Worm (Caenorhabditis elegans) whole organism, L4 larva: Measurements from ENCODE around the gene D1046.16.

Experiments
- F10B5.3 ChIP-seq: sonication (generic microtip); optimal IDR thresholded peaks from 2 replicates; lab custom pipeline; 2016; ENCODE audit warnings: mild to moderate bottlenecking, missing genetic modification characterization, missing compliant biosample characterization
- T26A8.4 ChIP-seq: fragments of 200-800 bp; sonication (Bioruptor generic); IDR thresholded peaks from 2 replicates; pipeline ENCODE4 v1.3.6; 2022; ENCODE audit warnings: missing genetic modification characterization, missing compliant biosample characterization
- Y48G9A.11 ChIP-seq: fragments of 200-800 bp; sonication (Bioruptor generic); IDR thresholded peaks from 2 replicates; pipeline ENCODE4 v1.3.6; 2022; ENCODE audit warnings: missing genetic modification reagents, missing genetic modification characterization, missing compliant biosample characterization
- Y75B8A.6 ChIP-seq: fragments of 200-800 bp; sonication (Bioruptor generic); IDR thresholded peaks from 2 replicates; pipeline ENCODE4 v1.3.6; 2022; ENCODE audit warnings: missing genetic modification reagents, missing genetic modification characterization, missing compliant biosample characterization
- ZK337.2 ChIP-seq: fragments of 200-800 bp; sonication (Bioruptor generic); IDR thresholded peaks from 2 replicates; pipeline ENCODE4 v1.3.6; 2022; ENCODE audit warnings: missing genetic modification reagents, missing genetic modification characterization, missing compliant biosample characterization
- aha-1 ChIP-seq: fragments of 150-350 bp; peaks from one replicate; lab custom pipeline; 2014; ENCODE audit warnings: missing biosample characterization, missing genetic modification characterization
- aly-2 ChIP-seq: sonication (generic microtip); optimal IDR thresholded peaks from 2 replicates; lab custom pipeline; 2018; ENCODE audit warnings: missing biosample characterization, missing genetic modification characterization
- arid-1 ChIP-seq: fragments of 200-800 bp; sonication (Bioruptor generic); conservative IDR thresholded peaks from 2 replicates; pipeline ENCODE4 v1.3.6; 2022; ENCODE audit warnings: missing genetic modification reagents, missing genetic modification characterization, missing compliant biosample characterization
- ceh-20 ChIP-seq: fragments of 200-800 bp; sonication (Bioruptor generic); IDR thresholded peaks from 2 replicates; pipeline ENCODE4 v1.3.6; 2022; ENCODE audit warnings: missing genetic modification reagents, missing genetic modification characterization, missing compliant biosample characterization
- ceh-44 ChIP-seq: fragments of 200-800 bp; sonication (Bioruptor generic); IDR thresholded peaks from 2 replicates; pipeline ENCODE4 v1.3.6; 2022; ENCODE audit warnings: missing genetic modification reagents, missing genetic modification characterization, missing compliant biosample characterization
- ces-1 ChIP-seq: fragments of 150-350 bp; sonication (generic microtip); optimal IDR thresholded peaks from 4 replicates; lab custom pipeline; 2014; ENCODE audit warnings: missing biosample characterization, missing genetic modification reagents, missing genetic modification characterization
- daf-12 ChIP-seq: fragments of 150-350 bp; optimal IDR thresholded peaks from 2 replicates; lab custom pipeline; 2014; ENCODE audit warnings: missing biosample characterization, missing genetic modification reagents, missing genetic modification characterization
- daf-16 ChIP-seq, 3 experiments: sonication (generic microtip); optimal IDR thresholded peaks; 2 replicates each; lab custom pipeline; 2016 to 2017; ENCODE audit warnings: missing genetic modification characterization in 3 of 3, missing genetic modification reagents in 3 of 3, mild to moderate bottlenecking in 2 of 3, missing compliant biosample characterization in 2 of 3, missing biosample characterization in 1 of 3, moderate library complexity in 1 of 3
- dmd-6 ChIP-seq: fragments of 200-800 bp; sonication (Bioruptor generic); IDR thresholded peaks from 2 replicates; pipeline ENCODE4 v1.3.6; 2022; ENCODE audit warnings: missing genetic modification reagents, missing genetic modification characterization, missing compliant biosample characterization
- dmd-8 ChIP-seq: fragments of 200-800 bp; sonication (Bioruptor generic); IDR thresholded peaks from 2 replicates; pipeline ENCODE4 v1.3.6; 2022; ENCODE audit warnings: missing genetic modification characterization, missing compliant biosample characterization
- dmd-9 ChIP-seq: fragments of 200-800 bp; sonication (Bioruptor generic); IDR thresholded peaks from 2 replicates; pipeline ENCODE4 v1.3.6; 2022; ENCODE audit warnings: missing genetic modification reagents, missing genetic modification characterization, missing compliant biosample characterization
- dve-1 ChIP-seq: sonication (generic microtip); optimal IDR thresholded peaks from 2 replicates; lab custom pipeline; 2017; ENCODE audit warnings: antibody characterized with exemption, mild to moderate bottlenecking, missing genetic modification characterization, missing compliant biosample characterization; ENCODE audit not compliant: insufficient read depth
- gei-8 ChIP-seq: fragments of 200-800 bp; sonication (Bioruptor generic); optimal IDR thresholded peaks from 2 replicates; lab custom pipeline; 2018; ENCODE audit warnings: mild to moderate bottlenecking, missing genetic modification characterization, missing compliant biosample characterization
- hmg-1.1 ChIP-seq: fragments of 200-800 bp; sonication (Bioruptor generic); IDR thresholded peaks from 2 replicates; pipeline ENCODE4 v1.3.6; 2022; ENCODE audit warnings: missing genetic modification reagents, missing genetic modification characterization, missing compliant biosample characterization
- jun-1 ChIP-seq: fragments of 150-350 bp; optimal IDR thresholded peaks from 2 replicates; lab custom pipeline; 2014; ENCODE audit warnings: missing biosample characterization, missing genetic modification reagents, missing genetic modification characterization
- lin-1 ChIP-seq: fragments of 200-800 bp; sonication (Bioruptor generic); IDR thresholded peaks from 2 replicates; pipeline ENCODE4 v1.3.6; 2022; ENCODE audit warnings: missing genetic modification reagents, missing genetic modification characterization, missing compliant biosample characterization
- lin-39 ChIP-seq: fragments of 150-350 bp; optimal IDR thresholded peaks from 2 replicates; lab custom pipeline; 2014; ENCODE audit warnings: missing biosample characterization, missing genetic modification reagents, missing genetic modification characterization
- mdt-29 ChIP-seq: fragments of 200-800 bp; sonication (Bioruptor generic); IDR thresholded peaks from 2 replicates; pipeline ENCODE4 v1.3.6; 2022; ENCODE audit warnings: missing genetic modification reagents, missing genetic modification characterization, missing compliant biosample characterization
- mxl-2 ChIP-seq: fragments of 200-800 bp; sonication (Bioruptor generic); conservative IDR thresholded peaks from 2 replicates; pipeline ENCODE4 v1.3.6; 2022; ENCODE audit warnings: missing genetic modification reagents, missing genetic modification characterization, missing compliant biosample characterization
- nhr-102 ChIP-seq: sonication (generic microtip); optimal IDR thresholded peaks from 2 replicates; lab custom pipeline; 2016; ENCODE audit warnings: mild to moderate bottlenecking, missing genetic modification characterization, moderate library complexity, missing compliant biosample characterization
- nhr-237 ChIP-seq: sonication (generic microtip); optimal IDR thresholded peaks from 2 replicates; lab custom pipeline; 2017; ENCODE audit warnings: missing biosample characterization, missing genetic modification characterization
- nhr-42 ChIP-seq: fragments of 200-800 bp; sonication (Bioruptor generic); IDR thresholded peaks from 2 replicates; pipeline ENCODE4 v1.3.6; 2022; ENCODE audit warnings: missing genetic modification characterization, missing compliant biosample characterization
- nhr-77 ChIP-seq: fragments of 150-350 bp; optimal IDR thresholded peaks from 2 replicates; lab custom pipeline; 2014; ENCODE audit warnings: missing biosample characterization, missing genetic modification characterization
- php-3 ChIP-seq: fragments of 200-800 bp; sonication (Bioruptor generic); IDR thresholded peaks from 2 replicates; pipeline ENCODE4 v1.3.6; 2022; ENCODE audit warnings: missing genetic modification reagents, missing genetic modification characterization, missing compliant biosample characterization
- pqm-1 ChIP-seq: sonication (generic microtip); optimal IDR thresholded peaks from 2 replicates; lab custom pipeline; 2017; ENCODE audit warnings: missing biosample characterization, missing genetic modification characterization
- rbr-2 ChIP-seq: sonication (generic microtip); optimal IDR thresholded peaks from 2 replicates; lab custom pipeline; 2016; ENCODE audit warnings: missing genotype, missing genetic modification characterization, missing compliant biosample characterization
- set-16 ChIP-seq: fragments of 200-800 bp; sonication (Bioruptor generic); IDR thresholded peaks from 2 replicates; pipeline ENCODE4 v1.3.6; 2022; ENCODE audit warnings: missing genetic modification reagents, missing genetic modification characterization, missing compliant biosample characterization
- tra-1 ChIP-seq: fragments of 200-800 bp; sonication (Bioruptor generic); IDR thresholded peaks from 2 replicates; pipeline ENCODE4 v1.3.6; 2022; ENCODE audit warnings: missing genetic modification reagents, missing genetic modification characterization, missing compliant biosample characterization
- unc-130 ChIP-seq: sonication (generic microtip); optimal IDR thresholded peaks from 2 replicates; lab custom pipeline; 2016; ENCODE audit warnings: missing genetic modification reagents, missing genetic modification characterization, missing compliant biosample characterization
- unc-39 ChIP-seq: sonication (generic microtip); optimal IDR thresholded peaks from 2 replicates; lab custom pipeline; 2017; ENCODE audit warnings: missing biosample characterization, missing genetic modification characterization
- unc-62 ChIP-seq, 3 experiments: fragments of 150-350 bp in 1 of 3; sonication (generic microtip); optimal IDR thresholded peaks in 2 of 3; peaks in 1 of 3; 1 replicate in 1 of 3; 2 replicates in 2 of 3; lab custom pipeline; 2014 to 2017; ENCODE audit warnings: missing biosample characterization in 3 of 3, missing genetic modification characterization in 3 of 3, missing genetic modification reagents in 3 of 3, missing genotype in 1 of 3
- vab-7 ChIP-seq: fragments of 200-800 bp; sonication (Bioruptor generic); IDR thresholded peaks from 2 replicates; pipeline ENCODE4 v1.3.6; 2022; ENCODE audit warnings: missing genetic modification reagents, missing genetic modification characterization, missing compliant biosample characterization
- ztf-11 ChIP-seq: fragments of 150-350 bp; optimal IDR thresholded peaks from 2 replicates; lab custom pipeline; 2014; ENCODE audit warnings: missing biosample characterization, missing genetic modification characterization

The D1046.16 gene

DNA sequence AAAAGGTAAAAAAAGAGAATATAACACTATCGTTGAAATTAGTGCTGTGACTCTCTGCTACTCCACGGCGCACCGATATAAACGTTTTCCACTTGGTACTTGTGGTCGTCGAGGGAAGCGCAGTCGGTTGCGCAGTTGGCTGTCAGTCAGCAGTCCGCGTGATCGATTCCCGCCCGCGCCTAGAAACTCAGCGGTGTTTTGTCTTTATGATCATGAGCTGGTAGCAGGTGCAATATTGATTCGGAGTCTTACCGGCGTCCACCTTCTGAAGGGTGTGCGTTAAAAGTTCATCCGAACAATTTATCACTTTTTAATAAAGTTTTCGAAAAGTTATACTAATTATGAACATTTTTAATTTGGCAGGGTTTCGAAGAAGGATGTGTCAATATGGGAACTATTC lies 5.1 kb downstream of the D1046.16 start (continued):
- TF ChIP-seq mdt-29 (0 out of 2 replicates have a peak, but pooled peaks have one; percentile 41), arid-1 (peak; percentile 92), dmd-8 (GFP tag; lab: Robert Waterston, UW) (peak; percentile 98), ztf-11 (tag; lab: Kevin White, UChicago) (no peak), pqm-1 (peak; percentile 25), aha-1 (peak; percentile 93), F10B5.3 (peak; percentile 56), ces-1 (no peak), hmg-1.1 (GFP tag; lab: Robert Waterston, UW) (peak; percentile 84), Y48G9A.11 (GFP tag; lab: Robert Waterston, UW) (peak; percentile 84), rbr-2 (tag; lab: Kevin White, UChicago) (peak; percentile 82), ZK337.2 (peak; percentile 80), unc-130 (peak; percentile 87), lin-1 (GFP tag; lab: Robert Waterston, UW) (peak; percentile 85), nhr-102 (tag; lab: Kevin White, UChicago) (peak; percentile 87), jun-1 (tag; lab: Kevin White, UChicago) (peak; percentile 41), nhr-42 (GFP tag; lab: Robert Waterston, UW) (peak; percentile 77; the same call in 1 of the 2 replicates), gei-8 (GFP tag; lab: Kevin White, UChicago) (peak; percentile 88), php-3 (GFP tag; lab: Robert Waterston, UW) (peak; percentile 88), daf-12 (tag; lab: Kevin White, UChicago) (no peak)

ce11 chrIV:8929942-8930492 lies 8.1 kb downstream of the D1046.16 start, which contains the start of the genes D1046.18 and slc-25A26:
Gene D1046.18 (plus strand): TSS chrIV:8930242.
Gene slc-25A26 (plus strand): TSS chrIV:8930442.
- TF ChIP-seq dve-1, result no peak
- TF ChIP-seq lin-39, result no peak
- TF ChIP-seq F10B5.3, result no peak
- TF ChIP-seq unc-62 (GFP tag; optimal IDR thresholded peaks at IDR 0.05 in 1 of 2; lab: Kevin White, UChicago), result peak in 1 of 2 experiments; percentile 38
- no peak for TF ChIP-seq unc-62 (tag; optimal IDR thresholded peaks at IDR 0.05; lab: Kevin White, UChicago)
- no peak for TF ChIP-seq T26A8.4 (GFP tag; lab: Robert Waterston, UW)

- no peak for TF ChIP-seq aly-2 (tag; lab: Kevin White, UChicago)
- TF ChIP-seq ceh-44 (GFP tag; lab: Robert Waterston, UW), result no peak
- no peak for TF ChIP-seq Y48G9A.11 (GFP tag; lab: Robert Waterston, UW)
- TF ChIP-seq vab-7 (GFP tag; lab: Robert Waterston, UW), result no peak
- TF ChIP-seq unc-39 (tag; lab: Kevin White, UChicago), result no peak
- no peak for TF ChIP-seq mxl-2 (GFP tag; lab: Robert Waterston, UW)
- no peak for TF ChIP-seq Y75B8A.6
- no peak for TF ChIP-seq nhr-237 (tag; lab: Kevin White, UChicago)
- no peak for TF ChIP-seq dmd-6 (GFP tag; lab: Robert Waterston, UW)
- TF ChIP-seq ceh-20 (GFP tag; lab: Robert Waterston, UW), result no peak
- no peak for TF ChIP-seq nhr-77
- no peak for TF ChIP-seq unc-130
- TF ChIP-seq dmd-9, result no peak
- TF ChIP-seq set-16 (GFP tag; lab: Robert Waterston, UW), result no peak
- no peak for TF ChIP-seq daf-16 (GFP tag; optimal IDR thresholded peaks at IDR 0.05; lab: Kevin White, UChicago)
- no peak for TF ChIP-seq daf-16 (tag; optimal IDR thresholded peaks at IDR 0.05; lab: Kevin White, UChicago)
- no peak for TF ChIP-seq F10B5.3
- no peak for TF ChIP-seq tra-1 (GFP tag; lab: Robert Waterston, UW)
These were observed 11.6 kb downstream of the D1046.16 start, which contains the start of gene D1046.4 for ce11 chrIV:8933575-8933974. Gene D1046.4 (plus strand): TSS chrIV:8933875.
